Worm (Caenorhabditis elegans): Measurements from ENCODE around the gene sre-35.

DNA sequence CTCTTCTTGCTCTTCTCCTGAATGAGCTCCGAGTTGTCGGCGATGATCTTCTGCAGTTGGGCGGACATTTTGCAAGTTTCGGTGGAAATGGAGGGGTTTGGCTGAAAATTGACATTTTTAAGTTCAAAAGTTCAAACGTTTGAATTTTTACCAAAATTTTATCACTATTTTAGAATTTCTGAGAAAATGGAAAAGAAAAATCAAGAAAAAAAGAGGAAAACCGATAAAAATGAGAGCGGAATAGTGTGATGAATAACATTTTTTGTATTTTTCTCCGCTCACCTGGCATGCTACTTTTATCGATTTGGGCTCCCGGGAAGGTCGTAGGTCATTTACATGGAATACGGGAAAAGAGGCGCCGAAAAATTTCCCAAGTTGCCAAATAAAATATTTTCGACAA is 32.4 kb upstream of the sre-35 start, which contains the start of gene F15A4.10:
- TF ChIP-seq pqm-1 (tag; optimal IDR thresholded peaks at IDR 0.05) (no peak), nhr-25 (tag; optimal IDR thresholded peaks at IDR 0.05) (no peak), fkh-2 (tag; optimal IDR thresholded peaks at IDR 0.05) (no peak), elt-3 (tag; optimal IDR thresholded peaks at IDR 0.05) (no peak), ztf-11 (tag; optimal IDR thresholded peaks at IDR 0.05) (no peak)

Measured in whole organism, L3 larva.